Fruit fly (Drosophila melanogaster): ENCODE data around the gene CG7168.

CG7168 gene

dm6 chr3R:18274328-18275098, 48.6 kb upstream of the CG7168 start, which contains the start of the genes Vps39 and eIF1A (continued):
- TF ChIP-seq ash1 (GFP tag; optimal IDR thresholded peaks at IDR 0.05) (no peak), gce (GFP tag; IDR thresholded peaks at IDR 0.05) (no peak), Deaf1 (tag; optimal IDR thresholded peaks at IDR 0.05) (peak; percentile 1), yki (optimal IDR thresholded peaks at IDR 0.05) (no peak), NFAT (GFP tag; IDR thresholded peaks at IDR 0.05) (no peak), sima (GFP tag; optimal IDR thresholded peaks at IDR 0.05) (no peak), Sry-β (GFP tag; optimal IDR thresholded peaks at IDR 0.05) (no peak), Gsc (GFP tag; IDR thresholded peaks at IDR 0.05) (no peak), gem (tag; optimal IDR thresholded peaks at IDR 0.05) (no peak), Xrp1 (GFP tag; IDR thresholded peaks at IDR 0.05) (peak; percentile 40; the same call in 1 of the 2 replicates), CG18599 (GFP tag; optimal IDR thresholded peaks at IDR 0.05) (peak; percentile 70), CG3407 (GFP tag; optimal IDR thresholded peaks at IDR 0.05) (no peak), sob (GFP tag; IDR thresholded peaks at IDR 0.05) (no peak), repo (GFP tag; optimal IDR thresholded peaks at IDR 0.05) (no peak), az2 (GFP tag; optimal IDR thresholded peaks at IDR 0.05) (peak; percentile 10), luna (GFP tag; optimal IDR thresholded peaks at IDR 0.05) (no peak), CG11695 (GFP tag; IDR thresholded peaks at IDR 0.05) (no peak), vfl (GFP tag; optimal IDR thresholded peaks at IDR 0.05) (no peak), Taf1 (GFP tag; IDR thresholded peaks at IDR 0.05) (no peak), Oli (tag; optimal IDR thresholded peaks at IDR 0.05) (no peak), Med (GFP tag) (peak; percentile 60), CG17361 (GFP tag; IDR thresholded peaks at IDR 0.05) (peak; percentile 46; the same call in 1 of the 3 replicates), CG7963 (GFP tag; IDR thresholded peaks at IDR 0.05; ENCODE audit: partially characterized antibody) (peak; percentile 66), Fer2 (tag; optimal IDR thresholded peaks at IDR 0.05) (no peak), CG4328 (GFP tag; optimal IDR thresholded peaks at IDR 0.05) (no peak), HLH4C (GFP tag; IDR thresholded peaks at IDR 0.05; ENCODE audit: partially characterized antibody) (peak; percentile 93), bowl (GFP tag; IDR thresholded peaks at IDR 0.05) (no peak), esg (GFP tag; conservative IDR thresholded peaks at IDR 0.05) (no peak), CG8765 (GFP tag; IDR thresholded peaks at IDR 0.05) (no peak), Fer1 (GFP tag; optimal IDR thresholded peaks at IDR 0.05) (no peak), CG11456 (GFP tag; IDR thresholded peaks at IDR 0.05) (peak; percentile 35; the same call in 1 of the 3 replicates), CG12236 (GFP tag; optimal IDR thresholded peaks at IDR 0.05) (no peak), CG5245 (GFP tag; optimal IDR thresholded peaks at IDR 0.05) (no peak), NK7.1 (GFP tag; optimal IDR thresholded peaks at IDR 0.05) (no peak), CG9727 (GFP tag; optimal IDR thresholded peaks at IDR 0.05) (peak; percentile 54), D19A (tag; optimal IDR thresholded peaks at IDR 0.05) (no peak), corto (GFP tag; optimal IDR thresholded peaks at IDR 0.05) (no peak), CG10209 (GFP tag; optimal IDR thresholded peaks at IDR 0.05) (no peak), Mad (GFP tag; optimal IDR thresholded peaks at IDR 0.05) (peak; percentile 42), CG18764 (GFP tag; optimal IDR thresholded peaks at IDR 0.05) (no peak), Atf3 (GFP tag; optimal IDR thresholded peaks at IDR 0.05) (peak; percentile 20), Chrac-16 (GFP tag; optimal IDR thresholded peaks at IDR 0.05) (peak; percentile 44), H15 (GFP tag; IDR thresholded peaks at IDR 0.05) (no peak), CG3281 (GFP tag; optimal IDR thresholded peaks at IDR 0.05) (no peak), sc (optimal IDR thresholded peaks at IDR 0.05) (no peak), sc (GFP tag; optimal IDR thresholded peaks at IDR 0.05) (no peak), caup (GFP tag; optimal IDR thresholded peaks at IDR 0.05; ENCODE audit: severe bottlenecking) (no peak), Atf-2 (GFP tag; optimal IDR thresholded peaks at IDR 0.05) (no peak), CG11696 (GFP tag; IDR thresholded peaks at IDR 0.05) (no peak), CG4707 (GFP tag; optimal IDR thresholded peaks at IDR 0.05) (no peak), Hr3 (GFP tag; optimal IDR thresholded peaks at IDR 0.05) (no peak)

Data from whole organism, embryonic.